Fruit fly (Drosophila melanogaster) whole organism: ENCODE results near the gene CG1428.

Experiments
- CG8478 ChIP-seq: fragments of >200 bp; optimal IDR thresholded peaks from 2 replicates; lab custom pipeline; 2018; ENCODE audit warnings: inconsistent platforms
- Dll ChIP-seq: fragments of >200 bp; optimal IDR thresholded peaks from 2 replicates; lab custom pipeline; 2017
- EcR ChIP-seq, 2 experiments: fragments of >200 bp; optimal IDR thresholded peaks; 2 replicates each; lab custom pipeline; 2017; ENCODE audit warnings: missing biosample characterization in 2 of 2, missing genetic modification characterization in 2 of 2, missing genetic modification reagents in 2 of 2
- pan ChIP-seq: fragments of >200 bp; optimal IDR thresholded peaks from 2 replicates; lab custom pipeline; 2017
- psq ChIP-seq: fragments of >200 bp; optimal IDR thresholded peaks from 2 replicates; lab custom pipeline; 2017
- usp ChIP-seq: fragments of >200 bp; optimal IDR thresholded peaks from 2 replicates; lab custom pipeline; 2017; ENCODE audit warnings: missing biosample characterization, missing genetic modification characterization, mixed read lengths

The CG1428 gene

dm6 chr2L:21881504-21882124 lies 24.5 kb upstream of the CG1428 start:
- TF ChIP-seq CG8478 (lab: Kevin White, UChicago) (no peak), psq (lab: Kevin White, UChicago) (no peak), Dll (lab: Kevin White, UChicago) (no peak), usp (GFP tag; lab: Kevin White, UChicago) (no peak), pan (no peak), EcR (GFP tag; optimal IDR thresholded peaks at IDR 0.05; lab: Kevin White, UChicago) (no peak)

DNA sequence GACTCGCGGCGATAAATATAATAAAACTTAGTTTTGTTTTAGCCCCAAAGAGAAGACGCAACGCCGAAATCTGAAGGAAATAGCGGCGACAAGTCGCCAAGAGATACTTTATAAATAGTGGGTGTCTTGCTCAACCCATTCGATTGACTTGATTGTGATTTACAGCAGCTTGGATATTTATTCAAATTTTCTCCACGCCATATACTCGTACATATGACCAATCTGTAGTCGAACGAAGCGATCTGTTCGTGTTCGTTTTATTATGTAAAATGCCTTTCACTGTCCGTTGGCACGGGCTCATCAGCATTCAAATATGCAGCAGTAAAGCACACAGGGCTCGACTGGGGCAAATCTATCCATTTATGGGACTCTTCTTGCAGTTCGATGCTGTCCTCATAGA lies 20.6 kb upstream of the CG1428 start:
- TF ChIP-seq Dll (lab: Kevin White, UChicago) (no peak), EcR (GFP tag; optimal IDR thresholded peaks at IDR 0.05; lab: Kevin White, UChicago) (no peak), CG8478 (lab: Kevin White, UChicago) (no peak), pan (no peak), psq (lab: Kevin White, UChicago) (no peak)

dm6 chr2L:21886260-21886659 lies 19.8 kb upstream of the CG1428 start:
- TF ChIP-seq CG8478 (lab: Kevin White, UChicago): no peak
- no peak for TF ChIP-seq pan
- no peak for TF ChIP-seq psq (lab: Kevin White, UChicago)
- TF ChIP-seq Dll (lab: Kevin White, UChicago): no peak
- no peak for TF ChIP-seq EcR (GFP tag; optimal IDR thresholded peaks at IDR 0.05; lab: Kevin White, UChicago)
- no peak for TF ChIP-seq usp (GFP tag; lab: Kevin White, UChicago)

dm6 chr2L:21887582-21887981 lies 18.5 kb upstream of the CG1428 start:
- TF ChIP-seq Dll (lab: Kevin White, UChicago): no peak
- TF ChIP-seq psq (lab: Kevin White, UChicago): no peak
- TF ChIP-seq CG8478 (lab: Kevin White, UChicago): no peak
- no peak for TF ChIP-seq EcR (GFP tag; optimal IDR thresholded peaks at IDR 0.05; lab: Kevin White, UChicago)
- no peak for TF ChIP-seq usp (GFP tag; lab: Kevin White, UChicago)
- TF ChIP-seq pan: no peak

- no peak for TF ChIP-seq CG8478 (lab: Kevin White, UChicago)
- TF ChIP-seq usp (GFP tag; lab: Kevin White, UChicago): no peak
- no peak for TF ChIP-seq psq (lab: Kevin White, UChicago)
- TF ChIP-seq EcR (GFP tag; optimal IDR thresholded peaks at IDR 0.05; lab: Kevin White, UChicago): no peak
- TF ChIP-seq pan: no peak
- no peak for TF ChIP-seq Dll (lab: Kevin White, UChicago)
Observed at dm6 chr2L:21890205-21890604, 15.9 kb upstream of the CG1428 start.

- TF ChIP-seq Dll (lab: Kevin White, UChicago): no peak
- TF ChIP-seq psq (lab: Kevin White, UChicago): no peak
- TF ChIP-seq pan: no peak
- TF ChIP-seq CG8478 (lab: Kevin White, UChicago): no peak
- no peak for TF ChIP-seq usp (GFP tag; lab: Kevin White, UChicago)
- TF ChIP-seq EcR (GFP tag; optimal IDR thresholded peaks at IDR 0.05; lab: Kevin White, UChicago): no peak
Observed at dm6 chr2L:21896046-21896445, 10.0 kb upstream of the CG1428 start.

DNA sequence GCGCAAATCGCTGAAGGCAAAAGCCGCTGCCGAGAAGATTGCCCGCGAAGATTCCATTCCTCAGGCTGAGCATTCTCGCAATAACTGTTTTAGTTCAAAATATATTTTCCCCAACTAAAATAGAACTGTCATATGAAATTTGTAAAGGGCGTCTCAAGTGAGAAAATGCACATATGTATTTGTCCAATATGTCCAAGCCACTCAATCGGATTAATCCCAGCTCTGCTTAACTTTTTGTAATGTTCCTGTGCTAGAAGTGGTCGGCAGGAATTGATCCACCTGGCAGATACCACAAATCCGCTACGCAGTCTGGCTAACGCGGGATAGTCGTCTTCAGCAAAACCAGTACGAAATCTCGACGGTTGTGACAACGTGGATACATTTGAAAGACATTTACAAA lies 7.9 kb upstream of the CG1428 start, which contains the start of gene CG11629:
CG11629 (minus strand) TSS at position 101 of the 400 bp plus-strand sequence.
- TF ChIP-seq psq (lab: Kevin White, UChicago): no peak
- no peak for TF ChIP-seq CG8478 (lab: Kevin White, UChicago)
- no peak for TF ChIP-seq Dll (lab: Kevin White, UChicago)

DNA sequence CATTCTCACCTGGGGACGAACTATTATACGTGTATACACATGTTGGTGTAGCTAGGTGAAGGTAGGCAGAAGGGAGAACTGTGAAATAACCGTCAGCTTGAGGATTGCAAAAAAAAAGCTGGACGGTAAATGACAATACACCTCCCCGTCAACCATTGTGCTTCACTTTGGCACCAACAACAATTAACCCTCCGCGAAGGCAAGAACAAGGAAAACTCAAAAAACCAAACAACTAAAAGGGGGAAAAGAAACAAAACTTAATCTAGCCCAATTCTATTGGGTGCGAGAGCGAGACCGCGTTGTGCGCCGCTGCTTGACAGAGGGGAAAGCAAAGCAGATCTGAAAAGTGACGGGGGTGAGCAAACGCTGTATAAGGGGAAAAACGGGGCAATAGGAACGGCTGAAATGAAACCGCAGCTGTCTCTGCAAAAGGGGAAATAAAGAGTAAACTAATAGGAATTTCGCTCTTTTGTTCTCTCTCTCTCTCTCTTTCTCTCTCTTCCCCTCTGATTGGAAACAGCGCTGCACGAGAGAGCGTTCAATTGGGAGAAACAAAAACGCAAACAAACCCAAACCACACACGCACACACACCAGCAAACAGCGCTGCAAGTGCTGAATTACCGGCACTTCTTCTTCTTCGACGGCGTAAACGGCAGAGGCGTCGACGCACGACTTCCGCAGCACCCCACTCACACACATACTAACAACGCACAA lies 6.9 kb upstream of the CG1428 start:
- TF ChIP-seq usp (GFP tag; lab: Kevin White, UChicago): no peak
- no peak for TF ChIP-seq psq (lab: Kevin White, UChicago)
- TF ChIP-seq EcR (GFP tag; optimal IDR thresholded peaks at IDR 0.05; lab: Kevin White, UChicago): no peak
- TF ChIP-seq Dll (lab: Kevin White, UChicago): peak; percentile 82
- TF ChIP-seq CG8478 (lab: Kevin White, UChicago): no peak
- no peak for TF ChIP-seq pan

dm6 chr2L:21902693-21903092 lies 3.4 kb upstream of the CG1428 start, which contains the start of gene CG1421:
Gene CG1421 (plus strand): TSS chr2L:21902993.
- no peak for TF ChIP-seq Dll (lab: Kevin White, UChicago)
- no peak for TF ChIP-seq usp (GFP tag; lab: Kevin White, UChicago)
- no peak for TF ChIP-seq CG8478 (lab: Kevin White, UChicago)
- TF ChIP-seq EcR (GFP tag; optimal IDR thresholded peaks at IDR 0.05; lab: Kevin White, UChicago): no peak
- TF ChIP-seq psq (lab: Kevin White, UChicago): no peak
- no peak for TF ChIP-seq pan

DNA sequence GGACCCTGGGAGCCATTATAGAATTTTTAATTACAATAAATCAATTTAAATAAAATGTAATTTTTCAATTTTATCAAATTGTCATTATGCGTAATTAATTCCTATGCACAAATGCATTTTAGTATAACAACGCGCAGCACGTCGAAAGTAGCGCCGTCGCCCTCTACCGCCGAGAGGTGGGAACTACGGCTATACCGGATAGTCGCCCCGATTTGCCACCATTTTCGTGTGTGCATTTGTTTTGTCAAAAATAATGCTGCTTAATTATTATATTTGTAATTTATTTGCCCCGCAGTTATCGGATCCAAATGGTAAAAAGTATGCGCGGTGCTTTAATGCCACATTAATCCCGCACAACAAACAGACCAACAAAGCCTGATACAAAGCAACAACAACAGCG lies 1.9 kb upstream of the CG1428 start:
- TF ChIP-seq psq (lab: Kevin White, UChicago) (no peak), CG8478 (lab: Kevin White, UChicago) (no peak), Dll (lab: Kevin White, UChicago) (no peak), EcR (GFP tag; optimal IDR thresholded peaks at IDR 0.05; lab: Kevin White, UChicago) (no peak), usp (GFP tag; lab: Kevin White, UChicago) (no peak), pan (no peak)

- TF ChIP-seq psq (lab: Kevin White, UChicago) (no peak), pan (no peak), Dll (lab: Kevin White, UChicago) (no peak), usp (GFP tag; lab: Kevin White, UChicago) (no peak), EcR (GFP tag; optimal IDR thresholded peaks at IDR 0.05; lab: Kevin White, UChicago) (no peak), CG8478 (lab: Kevin White, UChicago) (no peak)
Observed at dm6 chr2L:21905139-21905538, 950 bp upstream of the CG1428 start.
